Fruit fly (Drosophila melanogaster) whole organism, adult: Measurements from ENCODE around the gene mRRF2.

Experiments
- CG11617 ChIP-seq: fragments of 200-800 bp; sonication (Bioruptor generic); optimal IDR thresholded peaks from 2 replicates; lab custom pipeline; 2017; ENCODE audit warnings: mild to moderate bottlenecking, missing biosample characterization, missing genetic modification reagents, missing genetic modification characterization
- CG12768 ChIP-seq: fragments of 200-800 bp; sonication (Bioruptor generic); optimal IDR thresholded peaks from 2 replicates; lab custom pipeline; 2017; ENCODE audit warnings: missing biosample characterization, missing genetic modification characterization, mild to moderate bottlenecking, moderate library complexity, missing genetic modification reagents
- CG1620 ChIP-seq: fragments of 200-800 bp; sonication (Bioruptor generic); optimal IDR thresholded peaks from 2 replicates; lab custom pipeline; 2016; ENCODE audit warnings: missing biosample characterization, missing genetic modification characterization
- CG33017 ChIP-seq: fragments of 200-800 bp; sonication (Bioruptor generic); optimal IDR thresholded peaks from 2 replicates; lab custom pipeline; 2018; ENCODE audit warnings: missing biosample characterization, mild to moderate bottlenecking, missing genetic modification characterization, moderate library complexity
- CG7045 ChIP-seq: fragments of 200-800 bp; sonication (Bioruptor generic); optimal IDR thresholded peaks from 2 replicates; lab custom pipeline; 2017; ENCODE audit warnings: missing biosample characterization, mild to moderate bottlenecking, missing genetic modification characterization
- CG7101 ChIP-seq: fragments of 200-800 bp; sonication (Bioruptor generic); optimal IDR thresholded peaks from 2 replicates; lab custom pipeline; 2018; ENCODE audit warnings: missing biosample characterization, mild to moderate bottlenecking, missing genetic modification characterization, moderate library complexity
- Clk ChIP-seq: fragments of 200-800 bp; sonication (Bioruptor generic); optimal IDR thresholded peaks from 2 replicates; lab custom pipeline; 2017; ENCODE audit warnings: missing biosample characterization, missing genetic modification characterization
- Crg-1 ChIP-seq: fragments of 200-800 bp; sonication (Bioruptor generic); optimal IDR thresholded peaks from 2 replicates; lab custom pipeline; 2016; ENCODE audit warnings: missing biosample characterization, missing genetic modification characterization
- Mnt ChIP-seq: fragments of 200-800 bp; sonication (Bioruptor generic); optimal IDR thresholded peaks from 2 replicates; lab custom pipeline; 2016; ENCODE audit warnings: missing biosample characterization, mild to moderate bottlenecking, missing genetic modification characterization
- bab1 ChIP-seq: fragments of 200-800 bp; sonication (Bioruptor generic); optimal IDR thresholded peaks from 3 replicates; lab custom pipeline; 2019; ENCODE audit warnings: missing biosample characterization, mild to moderate bottlenecking, missing genetic modification characterization, moderate library complexity
- cic ChIP-seq: fragments of 200-800 bp; sonication (Bioruptor generic); optimal IDR thresholded peaks from 2 replicates; lab custom pipeline; 2017; ENCODE audit warnings: missing biosample characterization, mild to moderate bottlenecking, missing genetic modification characterization, moderate library complexity
- kay ChIP-seq: fragments of 200-800 bp; sonication (Bioruptor generic); peaks from one replicate; lab custom pipeline; 2016; ENCODE audit warnings: missing biosample characterization, missing genetic modification characterization, borderline replicate concordance
- toe ChIP-seq: fragments of 200-800 bp; sonication (Bioruptor generic); optimal IDR thresholded peaks from 2 replicates; lab custom pipeline; 2016; ENCODE audit warnings: missing biosample characterization, missing genetic modification characterization

dm6 chr3R:22602783-22603182 lies 10.7 kb upstream of the mRRF2 start:
- TF ChIP-seq CG7045 (GFP tag; lab: Kevin White, UChicago) (no peak), toe (no peak), Clk (GFP tag; lab: Kevin White, UChicago) (no peak), kay (GFP tag; lab: Kevin White, UChicago) (no peak), cic (GFP tag; lab: Kevin White, UChicago) (no peak), CG33017 (tag; lab: Kevin White, UChicago) (no peak), CG7101 (tag; lab: Kevin White, UChicago) (no peak), CG11617 (no peak), Mnt (GFP tag; lab: Kevin White, UChicago) (no peak), Crg-1 (no peak), CG1620 (GFP tag; lab: Kevin White, UChicago) (no peak), bab1 (no peak), CG12768 (GFP tag; lab: Kevin White, UChicago) (no peak)
